Worm (Caenorhabditis elegans) whole organism, midembryonic: ENCODE results near the gene ZK892.4.

Experiments
- cog-1 ChIP-seq: sonication (generic microtip); optimal IDR thresholded peaks from 2 replicates; lab custom pipeline; 2016; ENCODE audit warnings: missing genetic modification characterization, missing compliant biosample characterization
- ztf-23 ChIP-seq: fragments of 200-800 bp; sonication (Bioruptor generic); IDR thresholded peaks from 2 replicates; pipeline ENCODE4 v1.3.6; 2022; ENCODE audit warnings: missing genetic modification reagents, missing genetic modification characterization, missing compliant biosample characterization

DNA sequence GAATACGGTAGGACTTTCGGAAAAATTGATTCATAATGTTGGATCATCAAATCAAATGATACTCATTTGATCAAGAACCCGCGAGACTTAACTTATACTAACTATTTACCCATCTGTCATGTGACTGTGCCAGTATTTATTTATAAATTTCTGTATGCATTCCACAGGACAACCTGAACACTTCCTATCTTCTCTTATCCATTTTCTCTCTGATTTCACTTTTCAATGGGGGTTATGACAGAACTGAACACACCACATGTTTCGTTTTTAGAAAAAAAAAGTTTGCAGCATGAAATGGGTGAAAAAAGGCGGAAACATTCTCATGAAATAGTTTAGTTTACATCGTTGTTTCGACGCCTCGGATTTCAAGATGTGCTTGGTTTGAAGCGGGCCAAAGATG is 11.2 kb downstream of the ZK892.4 start:
- TF ChIP-seq cog-1 (tag; lab: Kevin White, UChicago) (no peak), ztf-23 (GFP tag; lab: Robert Waterston, UW) (no peak)
